Fruit fly (Drosophila melanogaster) whole organism, wandering third instar larva: ENCODE results near the gene betaNACtes1.

Experiments used
- Abd-B ChIP-seq: fragments of >200 bp; optimal IDR thresholded peaks from 2 replicates; lab custom pipeline; 2017; ENCODE audit warnings: missing biosample characterization, missing genetic modification characterization
- CG32264 ChIP-seq: fragments of 200-800 bp; sonication (Bioruptor generic); optimal IDR thresholded peaks from 2 replicates; lab custom pipeline; 2016; ENCODE audit warnings: missing biosample characterization, missing genetic modification characterization
- CG9705 ChIP-seq: fragments of 200-800 bp; sonication (Bioruptor generic); optimal IDR thresholded peaks from 2 replicates; lab custom pipeline; 2018; ENCODE audit warnings: missing biosample characterization, mild to moderate bottlenecking, missing genetic modification characterization
- CrebA ChIP-seq: fragments of 200-800 bp; sonication (Bioruptor generic); optimal IDR thresholded peaks from 2 replicates; lab custom pipeline; 2016; ENCODE audit warnings: missing biosample characterization, mild to moderate bottlenecking, missing genetic modification characterization, borderline replicate concordance
- Dfd ChIP-seq: fragments of >200 bp; optimal IDR thresholded peaks from 2 replicates; lab custom pipeline; 2017; ENCODE audit warnings: missing biosample characterization, missing genetic modification characterization
- Dif ChIP-seq: fragments of 200-275, 200-300 bp; sonication (Bioruptor generic); optimal IDR thresholded peaks from 2 replicates; lab custom pipeline; 2018; ENCODE audit warnings: missing biosample characterization, missing genetic modification characterization; ENCODE audit not compliant: partially characterized antibody
- GATAd ChIP-seq: sonication (Bioruptor generic); optimal IDR thresholded peaks from 2 replicates; lab custom pipeline; 2016; ENCODE audit warnings: missing biosample characterization, missing genetic modification characterization
- HLH106 ChIP-seq: fragments of 200-800 bp; optimal IDR thresholded peaks from 3 replicates; lab custom pipeline; 2019; ENCODE audit warnings: missing biosample characterization, mild to moderate bottlenecking, missing genetic modification characterization, moderate library complexity
- Hnf4 ChIP-seq: fragments of 200-800 bp; sonication (Bioruptor generic); optimal IDR thresholded peaks from 2 replicates; lab custom pipeline; 2016; ENCODE audit warnings: missing biosample characterization, mild to moderate bottlenecking, missing genetic modification characterization
- Hr78 ChIP-seq: fragments of >200 bp; optimal IDR thresholded peaks from 2 replicates; lab custom pipeline; 2017; ENCODE audit warnings: missing biosample characterization, missing genetic modification characterization
- Hr83 ChIP-seq: fragments of 200-300 bp; sonication (Bioruptor generic); optimal IDR thresholded peaks from 2 replicates; lab custom pipeline; 2016; ENCODE audit warnings: missing biosample characterization, mild to moderate bottlenecking, missing genetic modification characterization, moderate library complexity; ENCODE audit not compliant: poor library complexity, severe bottlenecking
- Jra ChIP-seq: sonication (Bioruptor generic); optimal IDR thresholded peaks from 2 replicates; lab custom pipeline; 2016; ENCODE audit warnings: missing biosample characterization, missing genetic modification characterization
- Mio ChIP-seq: sonication (Bioruptor generic); optimal IDR thresholded peaks from 2 replicates; lab custom pipeline; 2016; ENCODE audit warnings: missing biosample characterization, missing genetic modification characterization
- Myc ChIP-seq: fragments of >200 bp; optimal IDR thresholded peaks from 2 replicates; lab custom pipeline; 2017
- N ChIP-seq: fragments of >200 bp; optimal IDR thresholded peaks from 2 replicates; lab custom pipeline; 2018; ENCODE audit warnings: missing biosample characterization, missing external identifiers, missing genetic modification characterization
- Sp1 ChIP-seq: fragments of 200-800 bp; sonication (Bioruptor generic); optimal IDR thresholded peaks from 3 replicates; lab custom pipeline; 2019; ENCODE audit warnings: missing biosample characterization, mild to moderate bottlenecking, missing genetic modification characterization, moderate library complexity
- Vsx2 ChIP-seq: fragments of 200-300, 225-300 bp; sonication (Bioruptor generic); optimal IDR thresholded peaks from 2 replicates; lab custom pipeline; 2018; ENCODE audit warnings: missing biosample characterization, missing genetic modification characterization; ENCODE audit not compliant: partially characterized antibody
- brk ChIP-seq: fragments of 200-800 bp; sonication (Bioruptor generic); optimal IDR thresholded peaks from 2 replicates; lab custom pipeline; 2016; ENCODE audit warnings: missing biosample characterization, mild to moderate bottlenecking, missing genetic modification characterization
- dl ChIP-seq, 2 experiments: fragments of 175-275, 200-275 bp in 1 of 2; fragments of 200-275 bp in 1 of 2; sonication (Bioruptor generic); optimal IDR thresholded peaks; lab custom pipeline; 2018; ENCODE audit warnings: mild to moderate bottlenecking in 2 of 2, missing biosample characterization in 2 of 2, missing genetic modification characterization in 2 of 2, moderate library complexity in 2 of 2; ENCODE audit not compliant: partially characterized antibody in 2 of 2, insufficient read depth in 1 of 2
- dmrt93B ChIP-seq: fragments of 200-800 bp; sonication (Bioruptor generic); optimal IDR thresholded peaks from 2 replicates; lab custom pipeline; 2018; ENCODE audit warnings: missing biosample characterization, mild to moderate bottlenecking, missing genetic modification characterization
- dsf ChIP-seq: sonication (Bioruptor generic); optimal IDR thresholded peaks from 2 replicates; lab custom pipeline; 2016; ENCODE audit warnings: missing biosample characterization, missing genetic modification characterization, borderline replicate concordance
- ey ChIP-seq: fragments of 200-800 bp; sonication (Bioruptor generic); optimal IDR thresholded peaks from 2 replicates; lab custom pipeline; 2016; ENCODE audit warnings: missing biosample characterization, missing genetic modification characterization
- foxo ChIP-seq, 2 experiments: fragments of 200-800 bp; sonication (Bioruptor generic); optimal IDR thresholded peaks; 2 replicates in 1 of 2; 3 replicates in 1 of 2; lab custom pipeline; 2016 to 2017; ENCODE audit warnings: missing biosample characterization in 2 of 2, missing genetic modification characterization in 2 of 2
- fru ChIP-seq: fragments of 200-800 bp; sonication (Bioruptor generic); optimal IDR thresholded peaks from 3 replicates; lab custom pipeline; 2016; ENCODE audit warnings: missing biosample characterization, mild to moderate bottlenecking, missing genetic modification characterization
- h ChIP-seq: fragments of 200-800 bp; sonication (Bioruptor generic); optimal IDR thresholded peaks from 3 replicates; lab custom pipeline; 2016; ENCODE audit warnings: missing biosample characterization, mild to moderate bottlenecking, missing genetic modification characterization
- jim ChIP-seq: fragments of 175-275, 200-325 bp; sonication (Bioruptor generic); optimal IDR thresholded peaks from 2 replicates; lab custom pipeline; 2016; ENCODE audit warnings: missing biosample characterization, mild to moderate bottlenecking, missing genetic modification characterization
- lola ChIP-seq: fragments of >200 bp; optimal IDR thresholded peaks from 2 replicates; lab custom pipeline; 2017; ENCODE audit warnings: missing biosample characterization, missing genetic modification characterization
- pan ChIP-seq: fragments of >200 bp; optimal IDR thresholded peaks from 2 replicates; lab custom pipeline; 2017
- psq ChIP-seq: fragments of 200-800 bp; sonication (Bioruptor generic); optimal IDR thresholded peaks from 3 replicates; lab custom pipeline; 2017; ENCODE audit warnings: missing biosample characterization, mild to moderate bottlenecking, missing genetic modification characterization, moderate library complexity
- rgr ChIP-seq: fragments of 200-800 bp; sonication (Bioruptor generic); optimal IDR thresholded peaks from 3 replicates; lab custom pipeline; 2016; ENCODE audit warnings: missing biosample characterization, mild to moderate bottlenecking, missing genetic modification characterization
- sage ChIP-seq: fragments of 200-800 bp; sonication (Bioruptor generic); optimal IDR thresholded peaks from 2 replicates; lab custom pipeline; 2016; ENCODE audit warnings: missing biosample characterization, mild to moderate bottlenecking, missing genetic modification characterization
- sv ChIP-seq: fragments of 200-800 bp; sonication (Bioruptor generic); optimal IDR thresholded peaks from 3 replicates; lab custom pipeline; 2016; ENCODE audit warnings: missing biosample characterization, missing genetic modification characterization
- tai ChIP-seq: sonication (Bioruptor generic); optimal IDR thresholded peaks from 2 replicates; lab custom pipeline; 2016; ENCODE audit warnings: missing biosample characterization, missing genetic modification characterization
- usp ChIP-seq: fragments of >200 bp; optimal IDR thresholded peaks from 2 replicates; lab custom pipeline; 2017; ENCODE audit warnings: missing biosample characterization, missing genetic modification characterization
- woc ChIP-seq: sonication (Bioruptor generic); optimal IDR thresholded peaks from 2 replicates; lab custom pipeline; 2016; ENCODE audit warnings: missing biosample characterization, mild to moderate bottlenecking, missing genetic modification characterization

The betaNACtes1 gene

DNA sequence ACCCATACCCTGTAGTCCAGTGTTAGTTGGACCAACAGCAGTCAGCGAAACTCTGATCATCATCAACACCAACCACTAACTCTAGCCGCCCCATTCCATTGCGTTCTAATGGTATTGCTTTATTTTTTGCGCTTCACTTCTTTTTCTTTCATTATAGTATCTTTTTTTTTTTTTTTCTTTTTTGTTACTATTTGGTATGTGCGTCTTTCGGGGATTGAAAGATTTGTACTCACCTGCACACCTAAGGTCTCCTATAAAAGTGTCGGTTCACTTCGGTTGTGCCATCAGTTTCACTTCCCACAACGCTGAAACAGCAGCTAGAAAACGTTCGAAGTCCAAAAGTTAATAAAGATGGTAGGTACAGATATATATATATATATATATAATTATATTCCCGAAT is 16.8 kb upstream of the betaNACtes1 start, which contains the start of gene CG11585:
Gene CG11585, plus strand, starts transcription at position 301 of the 400 bp plus-strand sequence.
- TF ChIP-seq Myc (lab: Kevin White, UChicago) (no peak), rgr (no peak), ey (GFP tag; lab: Kevin White, UChicago) (no peak), lola (GFP tag; lab: Kevin White, UChicago) (no peak), Hr83 (GFP tag; lab: Kevin White, UChicago) (no peak), Hr78 (GFP tag; lab: Kevin White, UChicago) (no peak), N (GFP tag; lab: Kevin White, UChicago) (no peak), dmrt93B (no peak), woc (GFP tag; lab: Kevin White, UChicago) (no peak), fru (no peak), pan (no peak), brk (GFP tag; lab: Kevin White, UChicago) (no peak), Sp1 (GFP tag; lab: Kevin White, UChicago) (no peak), psq (GFP tag; lab: Kevin White, UChicago) (no peak), Dif (GFP tag; lab: Kevin White, UChicago) (no peak), Dfd (GFP tag; lab: Kevin White, UChicago) (no peak), Abd-B (GFP tag; lab: Kevin White, UChicago) (no peak), GATAd (GFP tag; lab: Kevin White, UChicago) (no peak), jim (GFP tag; lab: Kevin White, UChicago) (no peak), sv (no peak)
- TF ChIP-seq, all 38 proteins: peak for 0

DNA sequence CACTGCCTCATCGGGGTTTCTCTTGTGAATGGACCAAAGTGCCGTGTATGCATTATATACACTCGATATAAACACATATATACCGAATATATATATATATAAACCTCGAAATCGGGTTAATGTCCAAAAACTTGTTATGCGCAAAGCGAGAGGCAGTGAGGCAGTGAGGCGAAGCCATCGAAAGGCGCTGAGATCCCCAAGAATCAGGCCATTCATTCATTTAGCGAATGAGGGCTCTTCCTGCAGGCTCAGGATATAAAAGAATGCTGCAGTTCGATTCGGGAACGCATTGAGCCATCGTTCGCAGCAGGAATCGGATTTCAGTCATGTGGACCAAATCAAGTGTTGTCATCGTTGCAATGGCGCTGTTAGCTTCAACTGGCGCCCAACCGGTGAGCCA is 14.5 kb upstream of the betaNACtes1 start, which contains the start of gene CG12481:
Gene CG12481, plus strand, starts transcription at position 301 of the 400 bp plus-strand sequence.
- TF ChIP-seq Dfd (GFP tag; lab: Kevin White, UChicago) (no peak), woc (GFP tag; lab: Kevin White, UChicago) (no peak), GATAd (GFP tag; lab: Kevin White, UChicago) (no peak), tai (GFP tag; lab: Kevin White, UChicago) (no peak), Vsx2 (GFP tag; lab: Kevin White, UChicago) (no peak), foxo (GFP tag; optimal IDR thresholded peaks at IDR 0.05; lab: Kevin White, UChicago) (no peak), CG9705 (GFP tag; lab: Kevin White, UChicago) (no peak), jim (GFP tag; lab: Kevin White, UChicago) (no peak), Abd-B (GFP tag; lab: Kevin White, UChicago) (no peak), Mio (GFP tag; lab: Kevin White, UChicago) (no peak), Hnf4 (GFP tag; lab: Kevin White, UChicago) (no peak), pan (no peak), lola (GFP tag; lab: Kevin White, UChicago) (no peak), psq (GFP tag; lab: Kevin White, UChicago) (no peak), dmrt93B (no peak), Sp1 (GFP tag; lab: Kevin White, UChicago) (no peak), dl (GFP tag; optimal IDR thresholded peaks at IDR 0.05; lab: Kevin White, UChicago; ENCODE audit: insufficient read depth in 1 of 2, partially characterized antibody in 2 of 2) (no peak)
- TF ChIP-seq, all 38 proteins: peak for 0

- TF ChIP-seq CG9705 (GFP tag; lab: Kevin White, UChicago) = no peak
- TF ChIP-seq HLH106 (tag; lab: Kevin White, UChicago) = no peak
- no peak for TF ChIP-seq GATAd (GFP tag; lab: Kevin White, UChicago)
- no peak for TF ChIP-seq Abd-B (GFP tag; lab: Kevin White, UChicago)
- no peak for TF ChIP-seq CrebA
- TF ChIP-seq foxo (GFP tag; optimal IDR thresholded peaks at IDR 0.05; lab: Kevin White, UChicago) = no peak
- TF ChIP-seq Myc (lab: Kevin White, UChicago) = no peak
- TF ChIP-seq jim (GFP tag; lab: Kevin White, UChicago) = no peak
- no peak for TF ChIP-seq usp (GFP tag; lab: Kevin White, UChicago)
- no peak for TF ChIP-seq Sp1 (GFP tag; lab: Kevin White, UChicago)
- TF ChIP-seq brk (GFP tag; lab: Kevin White, UChicago) = no peak
- TF ChIP-seq CG32264 (GFP tag; lab: Kevin White, UChicago) = no peak
- no peak for TF ChIP-seq lola (GFP tag; lab: Kevin White, UChicago)
- TF ChIP-seq dmrt93B = no peak
- TF ChIP-seq woc (GFP tag; lab: Kevin White, UChicago) = no peak
- TF ChIP-seq, all 38 proteins: peak for 0
These were observed 11.7 kb upstream of the betaNACtes1 start, which contains the start of gene CG32603 for dm6 chrX:14184062-14184611. Gene CG32603 (plus strand): TSS chrX:14184561.

DNA sequence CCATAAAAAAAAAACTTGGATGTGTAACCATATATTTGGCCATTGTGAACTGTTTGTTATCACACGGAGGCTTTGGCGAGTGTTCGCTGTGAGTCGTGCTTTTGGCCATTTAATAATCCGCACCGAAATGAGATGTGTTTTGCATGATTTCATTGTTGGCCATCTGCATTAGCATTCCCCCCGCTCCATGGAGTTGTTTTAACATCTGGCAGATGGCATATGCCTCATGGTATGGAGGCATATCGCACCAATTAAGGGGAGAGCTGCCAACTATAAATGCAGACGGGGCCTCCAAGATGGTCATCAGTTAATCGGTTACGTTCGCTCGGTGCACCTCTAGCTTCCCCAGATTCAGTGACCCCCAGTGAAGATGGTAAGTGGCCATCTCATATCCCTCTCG is 8.3 kb upstream of the betaNACtes1 start, which contains the start of gene CG11584:
Gene CG11584, plus strand, starts transcription at position 301 of the 400 bp plus-strand sequence.
- TF ChIP-seq dmrt93B (no peak), tai (GFP tag; lab: Kevin White, UChicago) (no peak), pan (no peak), brk (GFP tag; lab: Kevin White, UChicago) (no peak), ey (GFP tag; lab: Kevin White, UChicago) (no peak), dsf (no peak), GATAd (GFP tag; lab: Kevin White, UChicago) (no peak), Myc (lab: Kevin White, UChicago) (no peak), Jra (GFP tag; lab: Kevin White, UChicago) (no peak), Mio (GFP tag; lab: Kevin White, UChicago) (no peak), sage (GFP tag; lab: Kevin White, UChicago) (no peak), Abd-B (GFP tag; lab: Kevin White, UChicago) (no peak), h (GFP tag; lab: Kevin White, UChicago) (no peak)
